Fruit fly (Drosophila melanogaster) whole organism, adult: ENCODE measurements around the gene CG44005.

Experiments
- CG11617 ChIP-seq: fragments of 200-800 bp; sonication (Bioruptor generic); optimal IDR thresholded peaks from 2 replicates; lab custom pipeline; 2017; ENCODE audit warnings: mild to moderate bottlenecking, missing biosample characterization, missing genetic modification reagents, missing genetic modification characterization
- CG12768 ChIP-seq: fragments of 200-800 bp; sonication (Bioruptor generic); optimal IDR thresholded peaks from 2 replicates; lab custom pipeline; 2017; ENCODE audit warnings: missing biosample characterization, missing genetic modification characterization, mild to moderate bottlenecking, moderate library complexity, missing genetic modification reagents
- CG14711 ChIP-seq: fragments of 200-800 bp; sonication (Bioruptor generic); optimal IDR thresholded peaks from 2 replicates; lab custom pipeline; 2018; ENCODE audit warnings: missing biosample characterization, mild to moderate bottlenecking, missing genetic modification characterization, moderate library complexity
- CG1620 ChIP-seq: fragments of 200-800 bp; sonication (Bioruptor generic); optimal IDR thresholded peaks from 2 replicates; lab custom pipeline; 2016; ENCODE audit warnings: missing biosample characterization, missing genetic modification characterization
- CG33017 ChIP-seq: fragments of 200-800 bp; sonication (Bioruptor generic); optimal IDR thresholded peaks from 2 replicates; lab custom pipeline; 2018; ENCODE audit warnings: missing biosample characterization, mild to moderate bottlenecking, missing genetic modification characterization, moderate library complexity
- CG5204 ChIP-seq: fragments of 200-800 bp; sonication (Bioruptor generic); optimal IDR thresholded peaks from 2 replicates; lab custom pipeline; 2016; ENCODE audit warnings: missing biosample characterization, missing genetic modification characterization
- CG7045 ChIP-seq: fragments of 200-800 bp; sonication (Bioruptor generic); optimal IDR thresholded peaks from 2 replicates; lab custom pipeline; 2017; ENCODE audit warnings: missing biosample characterization, mild to moderate bottlenecking, missing genetic modification characterization
- CG7101 ChIP-seq: fragments of 200-800 bp; sonication (Bioruptor generic); optimal IDR thresholded peaks from 2 replicates; lab custom pipeline; 2018; ENCODE audit warnings: missing biosample characterization, mild to moderate bottlenecking, missing genetic modification characterization, moderate library complexity
- Clk ChIP-seq: fragments of 200-800 bp; sonication (Bioruptor generic); optimal IDR thresholded peaks from 2 replicates; lab custom pipeline; 2017; ENCODE audit warnings: missing biosample characterization, missing genetic modification characterization
- Crg-1 ChIP-seq: fragments of 200-800 bp; sonication (Bioruptor generic); optimal IDR thresholded peaks from 2 replicates; lab custom pipeline; 2016; ENCODE audit warnings: missing biosample characterization, missing genetic modification characterization
- Hr96 ChIP-seq: fragments of 200-800 bp; sonication (Bioruptor generic); optimal IDR thresholded peaks from 2 replicates; lab custom pipeline; 2016; ENCODE audit warnings: missing biosample characterization, missing genetic modification characterization
- Mnt ChIP-seq: fragments of 200-800 bp; sonication (Bioruptor generic); optimal IDR thresholded peaks from 2 replicates; lab custom pipeline; 2016; ENCODE audit warnings: missing biosample characterization, mild to moderate bottlenecking, missing genetic modification characterization
- bab1 ChIP-seq: fragments of 200-800 bp; sonication (Bioruptor generic); optimal IDR thresholded peaks from 3 replicates; lab custom pipeline; 2019; ENCODE audit warnings: missing biosample characterization, mild to moderate bottlenecking, missing genetic modification characterization, moderate library complexity
- cic ChIP-seq: fragments of 200-800 bp; sonication (Bioruptor generic); optimal IDR thresholded peaks from 2 replicates; lab custom pipeline; 2017; ENCODE audit warnings: missing biosample characterization, mild to moderate bottlenecking, missing genetic modification characterization, moderate library complexity
- cnc ChIP-seq, 2 experiments: fragments of >200 bp; optimal IDR thresholded peaks; 2 replicates each; lab custom pipeline; 2017
- kay ChIP-seq: fragments of 200-800 bp; sonication (Bioruptor generic); peaks from one replicate; lab custom pipeline; 2016; ENCODE audit warnings: missing biosample characterization, missing genetic modification characterization, borderline replicate concordance
- ovo ChIP-seq: fragments of 200-800 bp; sonication (Bioruptor generic); optimal IDR thresholded peaks from 2 replicates; lab custom pipeline; 2016; ENCODE audit warnings: missing biosample characterization, missing genetic modification characterization
- pad ChIP-seq: fragments of 200-800 bp; sonication (Bioruptor generic); optimal IDR thresholded peaks from 3 replicates; lab custom pipeline; 2017; ENCODE audit warnings: missing biosample characterization, missing genetic modification characterization, mild to moderate bottlenecking, moderate library complexity, missing genetic modification reagents
- tj ChIP-seq: fragments of 200-800 bp; sonication (Bioruptor generic); optimal IDR thresholded peaks from 3 replicates; lab custom pipeline; 2017; ENCODE audit warnings: missing biosample characterization, mild to moderate bottlenecking, missing genetic modification characterization, moderate library complexity
- toe ChIP-seq: fragments of 200-800 bp; sonication (Bioruptor generic); optimal IDR thresholded peaks from 2 replicates; lab custom pipeline; 2016; ENCODE audit warnings: missing biosample characterization, missing genetic modification characterization

Gene CG44005

DNA sequence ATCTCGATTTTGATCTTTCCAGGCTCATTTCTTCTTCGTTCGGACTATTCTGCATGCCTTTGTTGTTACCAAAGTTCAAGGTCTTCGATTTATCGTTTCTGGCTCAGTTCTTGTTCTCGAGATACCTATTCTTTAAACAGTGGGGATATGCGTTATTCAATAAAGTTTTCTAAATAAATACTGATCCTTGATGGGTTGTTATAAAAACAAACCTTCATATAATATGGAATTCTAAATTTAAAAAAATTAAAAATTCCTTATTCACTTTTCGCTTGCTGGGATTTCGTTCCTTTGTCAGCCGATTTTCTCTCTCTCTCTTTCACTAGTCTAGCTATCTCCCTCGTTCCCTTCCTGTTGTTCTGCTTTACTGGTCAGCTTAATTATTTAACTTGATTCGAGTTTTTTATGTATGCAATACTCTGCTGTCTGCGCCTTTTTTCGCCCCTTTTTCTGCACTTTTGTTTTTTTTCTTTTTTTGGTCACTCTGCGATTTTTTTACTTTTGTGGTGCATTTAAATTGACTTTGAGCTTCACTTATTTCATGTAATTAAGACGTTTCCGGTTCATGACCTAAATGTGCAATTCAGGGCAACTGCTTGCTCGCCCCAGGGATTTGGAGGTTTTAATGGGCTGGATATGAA lies 33.7 kb downstream of the CG44005 start:
- TF ChIP-seq CG12768 (no peak), kay (peak; percentile 88), CG1620 (GFP tag; lab: Kevin White, UChicago) (no peak), Crg-1 (GFP tag; lab: Kevin White, UChicago) (no peak)

DNA sequence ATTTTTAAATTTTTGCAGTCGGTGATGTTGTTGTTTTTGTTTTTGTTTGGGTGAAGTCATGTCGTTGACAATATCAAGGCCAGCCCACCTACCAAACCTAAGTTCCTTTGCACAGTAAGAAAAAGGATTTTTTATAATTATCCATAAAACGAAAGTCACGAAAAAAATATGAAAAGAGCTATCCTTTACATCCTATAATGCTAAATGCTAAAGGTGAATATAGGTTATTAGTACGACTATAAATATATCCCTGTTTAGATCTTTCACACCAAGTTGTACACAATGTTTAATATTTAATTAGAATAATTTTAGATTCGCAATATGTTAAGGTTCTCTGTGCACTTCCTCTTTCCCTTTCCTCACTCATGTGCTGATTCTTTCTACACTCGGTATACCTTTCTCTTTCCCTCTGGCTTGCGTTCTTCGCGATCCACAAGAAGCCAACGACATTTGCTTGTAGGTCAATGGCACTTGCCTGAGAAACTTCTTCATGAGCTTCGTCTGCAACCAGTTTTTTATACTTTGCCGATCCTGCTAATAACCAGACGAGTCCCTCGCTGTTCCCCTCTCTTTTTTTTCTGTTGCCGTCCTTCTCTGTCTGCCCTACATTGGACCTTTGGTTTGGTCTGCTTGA lies 34.3 kb downstream of the CG44005 start:
- TF ChIP-seq kay (peak; percentile 39), pad (GFP tag; lab: Kevin White, UChicago) (no peak)

DNA sequence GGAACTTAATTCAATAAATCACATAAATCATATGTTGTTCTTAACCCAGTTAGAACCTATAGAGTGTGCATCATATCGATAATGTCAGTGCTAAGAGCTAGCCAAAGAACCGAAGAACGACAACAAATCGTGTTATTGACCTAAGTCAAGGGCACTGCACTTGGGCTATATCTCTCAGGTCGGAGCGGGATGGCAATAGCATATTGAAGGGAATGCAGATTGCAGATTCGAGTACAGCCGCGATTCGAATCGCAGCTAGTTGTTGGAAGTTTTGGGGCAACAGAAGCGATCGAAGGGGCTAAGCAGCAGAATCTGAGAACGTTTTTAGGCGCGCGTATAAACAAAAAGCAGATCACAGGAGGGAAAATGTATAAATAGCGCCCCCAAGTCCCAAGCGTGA lies 34.9 kb downstream of the CG44005 start:
- TF ChIP-seq bab1 (GFP tag; lab: Kevin White, UChicago) (no peak), CG14711 (no peak), pad (GFP tag; lab: Kevin White, UChicago) (no peak), CG12768 (no peak), kay (no peak), cnc (optimal IDR thresholded peaks at IDR 0.05; lab: Kevin White, UChicago) (no peak), CG11617 (no peak), CG7045 (GFP tag; lab: Kevin White, UChicago) (no peak), Mnt (no peak), Hr96 (GFP tag; lab: Kevin White, UChicago) (no peak), tj (GFP tag; lab: Kevin White, UChicago) (no peak), toe (no peak), CG7101 (no peak)

dm6 chr3L:18034498-18034897 lies 37.4 kb downstream of the CG44005 start:
- TF ChIP-seq CG33017 (tag; lab: Kevin White, UChicago) (no peak), CG14711 (peak; percentile 89), Mnt (no peak), CG1620 (GFP tag; lab: Kevin White, UChicago) (no peak), toe (no peak), CG5204 (GFP tag; lab: Kevin White, UChicago) (no peak), CG7101 (no peak), ovo (GFP tag; lab: Kevin White, UChicago) (no peak)

dm6 chr3L:18032478-18033343 lies 39.2 kb downstream of the CG44005 start:
- TF ChIP-seq CG11617: peak; percentile 4
- TF ChIP-seq CG14711: peak; percentile 98
- TF ChIP-seq CG12768: no peak
- TF ChIP-seq pad (GFP tag; lab: Kevin White, UChicago): peak; percentile 13
- peak; percentile 12 for TF ChIP-seq CG33017 (tag; lab: Kevin White, UChicago)
- TF ChIP-seq bab1 (GFP tag; lab: Kevin White, UChicago): peak; percentile 62
- TF ChIP-seq cic (GFP tag; lab: Kevin White, UChicago): peak; percentile 71
- TF ChIP-seq CG5204 (GFP tag; lab: Kevin White, UChicago): no peak
- TF ChIP-seq CG1620 (GFP tag; lab: Kevin White, UChicago): peak; percentile 4
- peak; percentile 89 for TF ChIP-seq kay
- peak; percentile 60 for TF ChIP-seq tj (GFP tag; lab: Kevin White, UChicago)
- no peak for TF ChIP-seq Mnt

dm6 chr3L:18030301-18030827 lies 41.6 kb downstream of the CG44005 start:
- no peak for TF ChIP-seq cic (GFP tag; lab: Kevin White, UChicago)
- no peak for TF ChIP-seq CG1620 (GFP tag; lab: Kevin White, UChicago)
- TF ChIP-seq Hr96 (GFP tag; lab: Kevin White, UChicago): no peak
- peak; percentile 7 for TF ChIP-seq kay

DNA sequence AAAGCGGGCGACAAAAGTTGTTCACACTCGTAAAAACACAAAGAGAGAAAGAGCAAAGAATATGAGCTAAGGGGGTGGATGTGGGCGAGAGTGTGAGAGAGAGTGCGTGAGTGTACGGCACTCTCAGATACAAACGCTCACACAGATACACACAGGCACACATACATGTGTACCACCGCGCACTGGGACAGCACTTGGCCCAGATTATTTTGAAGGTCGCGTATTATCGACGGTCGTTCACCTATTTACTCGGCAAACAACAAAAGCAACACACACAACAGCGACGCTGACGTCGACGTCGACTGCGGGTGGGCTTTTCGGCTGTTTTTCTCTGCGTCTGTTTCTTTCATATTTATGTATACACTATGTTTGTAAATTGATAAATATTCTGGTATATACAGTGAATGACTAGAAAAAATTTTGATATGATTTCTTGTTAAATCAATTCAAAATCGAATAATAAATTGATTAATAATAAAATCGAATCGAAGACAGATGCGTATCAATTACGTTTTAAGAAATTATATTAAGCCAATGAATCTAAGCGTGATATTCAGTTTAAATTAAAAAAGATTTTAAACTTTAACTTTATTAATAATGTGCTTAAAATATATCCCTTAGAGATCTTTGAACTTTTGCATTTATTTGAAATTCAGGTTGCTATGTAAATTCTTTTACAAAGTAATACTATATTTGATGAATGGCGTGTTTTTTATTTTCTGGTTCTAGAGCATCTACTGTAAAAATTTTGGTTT lies 42.2 kb downstream of the CG44005 start:
- TF ChIP-seq cnc (optimal IDR thresholded peaks at IDR 0.05; lab: Kevin White, UChicago) (no peak), CG7045 (GFP tag; lab: Kevin White, UChicago) (no peak), CG11617 (no peak), Clk (GFP tag; lab: Kevin White, UChicago) (no peak), kay (no peak), CG14711 (no peak), CG1620 (GFP tag; lab: Kevin White, UChicago) (no peak), bab1 (GFP tag; lab: Kevin White, UChicago) (no peak), CG12768 (peak; percentile 10), Crg-1 (GFP tag; lab: Kevin White, UChicago) (no peak), CG5204 (GFP tag; lab: Kevin White, UChicago) (no peak), CG33017 (tag; lab: Kevin White, UChicago) (no peak), CG7101 (peak; percentile 47), Mnt (peak; percentile 4), pad (GFP tag; lab: Kevin White, UChicago) (peak; percentile 33), toe (no peak), tj (GFP tag; lab: Kevin White, UChicago) (no peak), Hr96 (GFP tag; lab: Kevin White, UChicago) (peak; percentile 12), cic (GFP tag; lab: Kevin White, UChicago) (peak; percentile 42), ovo (GFP tag; lab: Kevin White, UChicago) (peak; percentile 7)
